Fruit fly (Drosophila melanogaster) whole organism, adult: ENCODE measurements around the gene mst.

Source experiments
- CG11617 ChIP-seq: fragments of 200-800 bp; sonication (Bioruptor generic); optimal IDR thresholded peaks from 2 replicates; lab custom pipeline; 2017; ENCODE audit warnings: mild to moderate bottlenecking, missing biosample characterization, missing genetic modification reagents, missing genetic modification characterization
- CG12768 ChIP-seq: fragments of 200-800 bp; sonication (Bioruptor generic); optimal IDR thresholded peaks from 2 replicates; lab custom pipeline; 2017; ENCODE audit warnings: missing biosample characterization, missing genetic modification characterization, mild to moderate bottlenecking, moderate library complexity, missing genetic modification reagents
- CG14711 ChIP-seq: fragments of 200-800 bp; sonication (Bioruptor generic); optimal IDR thresholded peaks from 2 replicates; lab custom pipeline; 2018; ENCODE audit warnings: missing biosample characterization, mild to moderate bottlenecking, missing genetic modification characterization, moderate library complexity
- CG1620 ChIP-seq: fragments of 200-800 bp; sonication (Bioruptor generic); optimal IDR thresholded peaks from 2 replicates; lab custom pipeline; 2016; ENCODE audit warnings: missing biosample characterization, missing genetic modification characterization
- CG33017 ChIP-seq: fragments of 200-800 bp; sonication (Bioruptor generic); optimal IDR thresholded peaks from 2 replicates; lab custom pipeline; 2018; ENCODE audit warnings: missing biosample characterization, mild to moderate bottlenecking, missing genetic modification characterization, moderate library complexity
- CG5204 ChIP-seq: fragments of 200-800 bp; sonication (Bioruptor generic); optimal IDR thresholded peaks from 2 replicates; lab custom pipeline; 2016; ENCODE audit warnings: missing biosample characterization, missing genetic modification characterization
- CG7045 ChIP-seq: fragments of 200-800 bp; sonication (Bioruptor generic); optimal IDR thresholded peaks from 2 replicates; lab custom pipeline; 2017; ENCODE audit warnings: missing biosample characterization, mild to moderate bottlenecking, missing genetic modification characterization
- CG7101 ChIP-seq: fragments of 200-800 bp; sonication (Bioruptor generic); optimal IDR thresholded peaks from 2 replicates; lab custom pipeline; 2018; ENCODE audit warnings: missing biosample characterization, mild to moderate bottlenecking, missing genetic modification characterization, moderate library complexity
- Clk ChIP-seq: fragments of 200-800 bp; sonication (Bioruptor generic); optimal IDR thresholded peaks from 2 replicates; lab custom pipeline; 2017; ENCODE audit warnings: missing biosample characterization, missing genetic modification characterization
- Crg-1 ChIP-seq: fragments of 200-800 bp; sonication (Bioruptor generic); optimal IDR thresholded peaks from 2 replicates; lab custom pipeline; 2016; ENCODE audit warnings: missing biosample characterization, missing genetic modification characterization
- Hr96 ChIP-seq: fragments of 200-800 bp; sonication (Bioruptor generic); optimal IDR thresholded peaks from 2 replicates; lab custom pipeline; 2016; ENCODE audit warnings: missing biosample characterization, missing genetic modification characterization
- Mnt ChIP-seq: fragments of 200-800 bp; sonication (Bioruptor generic); optimal IDR thresholded peaks from 2 replicates; lab custom pipeline; 2016; ENCODE audit warnings: missing biosample characterization, mild to moderate bottlenecking, missing genetic modification characterization
- bab1 ChIP-seq: fragments of 200-800 bp; sonication (Bioruptor generic); optimal IDR thresholded peaks from 3 replicates; lab custom pipeline; 2019; ENCODE audit warnings: missing biosample characterization, mild to moderate bottlenecking, missing genetic modification characterization, moderate library complexity
- cic ChIP-seq: fragments of 200-800 bp; sonication (Bioruptor generic); optimal IDR thresholded peaks from 2 replicates; lab custom pipeline; 2017; ENCODE audit warnings: missing biosample characterization, mild to moderate bottlenecking, missing genetic modification characterization, moderate library complexity
- cnc ChIP-seq, 2 experiments: fragments of >200 bp; optimal IDR thresholded peaks; 2 replicates each; lab custom pipeline; 2017
- kay ChIP-seq: fragments of 200-800 bp; sonication (Bioruptor generic); peaks from one replicate; lab custom pipeline; 2016; ENCODE audit warnings: missing biosample characterization, missing genetic modification characterization, borderline replicate concordance
- ovo ChIP-seq: fragments of 200-800 bp; sonication (Bioruptor generic); optimal IDR thresholded peaks from 2 replicates; lab custom pipeline; 2016; ENCODE audit warnings: missing biosample characterization, missing genetic modification characterization
- pad ChIP-seq: fragments of 200-800 bp; sonication (Bioruptor generic); optimal IDR thresholded peaks from 3 replicates; lab custom pipeline; 2017; ENCODE audit warnings: missing biosample characterization, missing genetic modification characterization, mild to moderate bottlenecking, moderate library complexity, missing genetic modification reagents
- tj ChIP-seq: fragments of 200-800 bp; sonication (Bioruptor generic); optimal IDR thresholded peaks from 3 replicates; lab custom pipeline; 2017; ENCODE audit warnings: missing biosample characterization, mild to moderate bottlenecking, missing genetic modification characterization, moderate library complexity
- toe ChIP-seq: fragments of 200-800 bp; sonication (Bioruptor generic); optimal IDR thresholded peaks from 2 replicates; lab custom pipeline; 2016; ENCODE audit warnings: missing biosample characterization, missing genetic modification characterization

mst gene

DNA sequence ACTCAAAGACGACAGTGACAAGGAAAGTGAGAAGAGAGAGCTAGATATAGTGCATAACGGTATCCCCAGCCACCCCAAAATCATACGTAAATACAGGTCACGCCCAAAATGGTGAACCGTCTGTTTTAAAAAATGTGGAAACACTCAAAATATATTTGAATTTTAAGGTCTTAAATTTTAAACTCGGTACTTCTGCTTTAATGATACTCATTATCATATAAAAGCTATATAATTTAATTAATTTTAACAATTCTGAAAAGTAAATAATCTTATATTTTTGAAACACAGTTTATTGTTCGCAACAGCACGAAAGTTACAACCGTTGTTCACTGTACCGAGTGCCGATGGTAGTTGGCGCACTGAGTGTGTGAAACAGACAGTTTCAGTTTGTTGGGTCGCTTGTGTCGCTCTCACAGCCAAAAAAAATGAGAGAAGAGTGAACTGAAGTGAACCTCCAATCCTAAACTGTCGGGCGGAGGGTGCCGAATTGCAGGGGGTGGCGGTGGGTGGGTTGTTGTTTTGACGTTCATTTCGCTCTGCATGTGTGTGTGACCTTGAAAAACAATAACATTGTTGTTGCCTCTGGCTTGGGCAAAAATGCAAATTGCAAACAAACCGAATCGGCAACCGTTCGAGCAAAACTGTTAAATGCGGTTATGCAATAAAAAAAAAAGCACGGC is 22.3 kb upstream of the mst start:
- TF ChIP-seq Clk (GFP tag; lab: Kevin White, UChicago), result peak; percentile 89
- peak; percentile 85 for TF ChIP-seq CG1620 (GFP tag; lab: Kevin White, UChicago)
- TF ChIP-seq Mnt, result peak; percentile 86
- TF ChIP-seq ovo (GFP tag; lab: Kevin White, UChicago), result peak; percentile 71
- TF ChIP-seq cic, result peak; percentile 82
- TF ChIP-seq Hr96, result no peak
- no peak for TF ChIP-seq kay (GFP tag; lab: Kevin White, UChicago)
- peak; percentile 93 for TF ChIP-seq CG7045
- TF ChIP-seq tj, result peak; percentile 72
- TF ChIP-seq cnc (optimal IDR thresholded peaks at IDR 0.05; lab: Kevin White, UChicago), result no peak
- TF ChIP-seq CG14711 (tag; lab: Kevin White, UChicago), result peak; percentile 91
- peak; percentile 97 for TF ChIP-seq CG7101 (tag; lab: Kevin White, UChicago)
- peak; percentile 95 for TF ChIP-seq CG33017 (tag; lab: Kevin White, UChicago)
- TF ChIP-seq toe (GFP tag; lab: Kevin White, UChicago), result peak; percentile 74
- peak; percentile 95 for TF ChIP-seq CG11617 (GFP tag; lab: Kevin White, UChicago)
- peak; percentile 56 for TF ChIP-seq CG5204 (GFP tag; lab: Kevin White, UChicago)
- TF ChIP-seq Crg-1, result peak; percentile 81
- peak; percentile 90 for TF ChIP-seq bab1
- TF ChIP-seq pad (GFP tag; lab: Kevin White, UChicago), result peak; percentile 93
- peak; percentile 94 for TF ChIP-seq CG12768 (GFP tag; lab: Kevin White, UChicago)

DNA sequence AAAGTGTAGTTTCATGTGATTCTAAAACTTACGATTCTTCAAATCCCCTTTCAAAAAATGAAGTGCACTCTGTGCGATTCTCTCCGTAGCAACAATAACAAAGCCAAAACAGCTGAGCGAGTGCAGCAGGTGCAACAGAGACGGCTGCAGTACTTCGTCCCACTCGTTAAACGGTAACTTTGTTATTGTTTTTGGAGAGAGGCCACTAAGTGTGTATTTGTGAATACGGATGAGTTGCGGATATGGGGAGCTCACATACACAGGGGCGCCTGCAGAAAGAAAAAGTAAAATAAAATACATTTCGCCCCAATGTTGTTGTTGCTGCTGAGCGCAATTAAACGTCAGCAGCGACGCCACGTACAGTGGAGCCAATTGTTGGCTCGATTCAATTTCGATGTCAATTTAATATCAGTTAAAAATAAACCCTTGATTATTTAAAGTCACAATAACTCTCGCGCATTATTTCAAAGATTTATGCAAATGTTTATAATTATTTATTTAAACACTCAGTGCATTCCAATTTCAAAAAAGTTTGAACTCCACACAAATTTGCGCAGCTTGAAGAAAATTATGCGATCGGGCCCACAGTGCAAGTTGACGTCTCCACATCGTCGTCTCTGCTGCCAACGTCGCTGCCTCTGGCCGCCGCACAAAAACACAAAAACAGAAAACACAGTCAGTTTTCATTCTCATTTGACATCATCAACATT is 21.3 kb upstream of the mst start:
- peak; percentile 98 for TF ChIP-seq Mnt
- peak; percentile 98 for TF ChIP-seq CG5204 (GFP tag; lab: Kevin White, UChicago)
- peak; percentile 100 for TF ChIP-seq Hr96
- TF ChIP-seq CG7101 (tag; lab: Kevin White, UChicago), result peak; percentile 99
- peak; percentile 99 for TF ChIP-seq ovo (GFP tag; lab: Kevin White, UChicago)
- peak; percentile 40 to 67 for TF ChIP-seq cnc (optimal IDR thresholded peaks at IDR 0.05; lab: Kevin White, UChicago)
- TF ChIP-seq tj, result peak; percentile 96
- TF ChIP-seq toe (GFP tag; lab: Kevin White, UChicago), result peak; percentile 98
- TF ChIP-seq CG14711 (tag; lab: Kevin White, UChicago), result peak; percentile 96
- TF ChIP-seq cic, result peak; percentile 93
- TF ChIP-seq CG12768 (GFP tag; lab: Kevin White, UChicago), result peak; percentile 99
- TF ChIP-seq bab1, result peak; percentile 99
- peak; percentile 97 for TF ChIP-seq CG33017 (tag; lab: Kevin White, UChicago)
- peak; percentile 98 for TF ChIP-seq CG7045
- peak; percentile 96 for TF ChIP-seq pad (GFP tag; lab: Kevin White, UChicago)
- peak; percentile 98 for TF ChIP-seq kay (GFP tag; lab: Kevin White, UChicago)
- TF ChIP-seq Crg-1, result peak; percentile 99
- TF ChIP-seq CG1620 (GFP tag; lab: Kevin White, UChicago), result peak; percentile 99
- peak; percentile 100 for TF ChIP-seq CG11617 (GFP tag; lab: Kevin White, UChicago)
- TF ChIP-seq Clk (GFP tag; lab: Kevin White, UChicago), result peak; percentile 98

DNA sequence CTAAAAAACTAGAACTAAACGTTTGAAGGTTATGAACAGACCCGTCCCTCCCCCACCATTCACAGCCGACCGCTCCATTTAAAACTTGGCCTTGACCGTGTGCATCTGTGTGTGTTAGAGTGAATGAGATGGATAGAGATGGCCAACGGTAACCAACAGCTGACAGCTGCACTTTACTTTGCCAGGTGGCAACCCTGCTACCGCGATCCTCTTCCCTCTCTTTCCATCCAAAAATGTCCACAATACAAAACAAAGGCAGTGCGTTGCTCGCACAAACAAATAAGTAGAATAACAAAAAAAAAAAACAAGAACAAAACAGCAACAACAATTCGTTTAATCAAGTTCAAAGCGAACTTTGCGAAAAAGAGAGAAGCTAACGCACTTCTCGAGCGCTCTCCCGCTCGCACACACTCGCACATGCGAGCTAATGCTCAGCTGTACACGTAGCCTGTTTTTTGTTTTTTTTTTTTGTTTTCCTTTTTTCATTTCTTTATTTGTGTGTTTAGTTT is 20.3 kb upstream of the mst start:
- peak; percentile 78 for TF ChIP-seq CG14711 (tag; lab: Kevin White, UChicago)
- peak; percentile 3 for TF ChIP-seq pad (GFP tag; lab: Kevin White, UChicago)
- TF ChIP-seq Crg-1, result no peak
- TF ChIP-seq toe (GFP tag; lab: Kevin White, UChicago), result no peak
- TF ChIP-seq Hr96, result no peak
- no peak for TF ChIP-seq CG5204 (GFP tag; lab: Kevin White, UChicago)
- TF ChIP-seq ovo (GFP tag; lab: Kevin White, UChicago), result peak; percentile 94
- TF ChIP-seq cnc (optimal IDR thresholded peaks at IDR 0.05; lab: Kevin White, UChicago), result no peak
- peak; percentile 21 for TF ChIP-seq CG1620 (GFP tag; lab: Kevin White, UChicago)
- no peak for TF ChIP-seq bab1
- TF ChIP-seq CG11617 (GFP tag; lab: Kevin White, UChicago), result no peak
- TF ChIP-seq CG7045, result no peak
- no peak for TF ChIP-seq CG33017 (tag; lab: Kevin White, UChicago)
- TF ChIP-seq Clk (GFP tag; lab: Kevin White, UChicago), result no peak
- peak; percentile 93 for TF ChIP-seq tj
- TF ChIP-seq CG12768 (GFP tag; lab: Kevin White, UChicago), result no peak
- TF ChIP-seq CG7101 (tag; lab: Kevin White, UChicago), result peak; percentile 20
- no peak for TF ChIP-seq kay (GFP tag; lab: Kevin White, UChicago)
- peak; percentile 73 for TF ChIP-seq Mnt
- TF ChIP-seq cic, result peak; percentile 69

DNA sequence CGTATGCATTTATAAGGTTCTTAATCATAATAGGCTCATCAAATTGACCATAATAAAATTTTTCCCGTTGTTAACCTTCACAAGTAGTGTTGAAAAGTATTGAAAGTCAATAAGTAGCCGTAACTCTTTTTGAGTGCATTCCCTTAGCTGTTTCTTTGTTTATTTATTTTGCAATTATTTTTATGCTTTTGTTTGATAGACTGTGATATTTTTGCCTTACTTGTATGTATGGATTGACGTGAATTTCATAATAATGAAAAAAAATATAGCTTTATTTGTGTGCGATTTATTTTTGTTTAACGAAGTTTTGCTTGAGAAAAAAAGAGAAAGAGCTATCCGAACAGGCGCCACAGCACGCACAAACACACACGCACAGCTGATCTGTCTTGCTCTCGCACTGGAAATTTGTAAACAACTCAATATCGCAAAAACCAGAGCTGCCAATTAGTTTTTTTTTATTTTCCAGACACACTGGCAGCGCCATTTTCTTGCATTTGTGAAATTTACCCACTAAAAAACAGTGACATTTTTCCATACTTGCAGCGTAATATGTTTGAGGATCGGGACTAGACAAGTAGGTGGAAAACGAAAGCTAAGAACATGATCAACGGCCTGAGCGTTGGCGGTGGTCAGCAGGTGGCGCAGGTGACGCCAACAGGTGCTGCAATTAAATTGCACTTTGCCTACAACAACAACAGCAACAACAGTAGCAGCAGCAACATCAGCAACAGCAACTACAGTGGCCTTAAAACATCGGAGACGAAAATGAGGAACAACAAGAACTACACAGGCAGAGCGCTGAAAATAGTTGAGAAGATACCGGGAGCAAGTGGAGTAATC is 19.4 kb upstream of the mst start:
- TF ChIP-seq tj (peak; percentile 30), CG33017 (tag; lab: Kevin White, UChicago) (no peak), CG12768 (GFP tag; lab: Kevin White, UChicago) (peak; percentile 24), ovo (GFP tag; lab: Kevin White, UChicago) (peak; percentile 6), CG7101 (tag; lab: Kevin White, UChicago) (peak; percentile 14), Mnt (peak; percentile 21), CG11617 (GFP tag; lab: Kevin White, UChicago) (no peak), Hr96 (no peak), CG5204 (GFP tag; lab: Kevin White, UChicago) (peak; percentile 5), cnc (optimal IDR thresholded peaks at IDR 0.05; lab: Kevin White, UChicago) (no peak), toe (GFP tag; lab: Kevin White, UChicago) (no peak), CG1620 (GFP tag; lab: Kevin White, UChicago) (peak; percentile 27), CG7045 (no peak)
